Worm (Caenorhabditis elegans) whole organism, late embryonic: ENCODE results near the gene str-207.

Experiments used
- C08G9.2 ChIP-seq: sonication (generic microtip); optimal IDR thresholded peaks from 2 replicates; lab custom pipeline; 2016; ENCODE audit warnings: mild to moderate bottlenecking, missing genetic modification characterization, moderate library complexity, missing compliant biosample characterization
- C38D4.7 ChIP-seq: fragments of 200-800 bp; sonication (Bioruptor generic); optimal IDR thresholded peaks from 2 replicates; lab custom pipeline; 2018; ENCODE audit warnings: mild to moderate bottlenecking, missing genetic modification characterization, moderate library complexity, missing compliant biosample characterization
- ama-1 ChIP-seq: fragments of 150-350 bp; optimal IDR thresholded peaks from 2 replicates; lab custom pipeline; 2014
- ceh-14 ChIP-seq: sonication (generic microtip); optimal IDR thresholded peaks from 2 replicates; lab custom pipeline; 2016; ENCODE audit warnings: missing genotype, missing genetic modification characterization, missing compliant biosample characterization
- ceh-18 ChIP-seq: sonication (generic microtip); optimal IDR thresholded peaks from 2 replicates; lab custom pipeline; 2016; ENCODE audit warnings: missing genetic modification characterization, missing compliant biosample characterization
- ceh-19 ChIP-seq: fragments of 200-800 bp; sonication (Bioruptor generic); optimal IDR thresholded peaks from 2 replicates; lab custom pipeline; 2018; ENCODE audit warnings: mild to moderate bottlenecking, missing genetic modification characterization, missing compliant biosample characterization
- ceh-2 ChIP-seq: sonication (generic microtip); optimal IDR thresholded peaks from 2 replicates; lab custom pipeline; 2016; ENCODE audit warnings: missing genotype, missing genetic modification characterization, missing compliant biosample characterization
- ceh-22 ChIP-seq: sonication (generic microtip); optimal IDR thresholded peaks from 2 replicates; lab custom pipeline; 2017; ENCODE audit warnings: missing biosample characterization, missing genetic modification characterization
- ceh-24 ChIP-seq: sonication (generic microtip); optimal IDR thresholded peaks from 2 replicates; lab custom pipeline; 2016; ENCODE audit warnings: mild to moderate bottlenecking, missing genetic modification characterization, missing compliant biosample characterization
- ceh-30 ChIP-seq: fragments of 150-350 bp; optimal IDR thresholded peaks from 2 replicates; lab custom pipeline; 2014; ENCODE audit warnings: missing biosample characterization, missing genetic modification characterization
- ceh-31 ChIP-seq: sonication (generic microtip); optimal IDR thresholded peaks from 2 replicates; lab custom pipeline; 2016; ENCODE audit warnings: missing genetic modification characterization, missing compliant biosample characterization
- ceh-48 ChIP-seq: sonication (generic microtip); optimal IDR thresholded peaks from 2 replicates; lab custom pipeline; 2016; ENCODE audit warnings: missing genetic modification characterization, inconsistent platforms, missing compliant biosample characterization
- che-1 ChIP-seq: sonication (generic microtip); optimal IDR thresholded peaks from 2 replicates; lab custom pipeline; 2016; ENCODE audit warnings: mild to moderate bottlenecking, missing genetic modification characterization, missing compliant biosample characterization
- dmd-4 ChIP-seq: sonication (generic microtip); optimal IDR thresholded peaks from 2 replicates; lab custom pipeline; 2016; ENCODE audit warnings: borderline replicate concordance, missing genetic modification characterization, missing compliant biosample characterization
- elt-4 ChIP-seq: sonication (generic microtip); optimal IDR thresholded peaks from 2 replicates; lab custom pipeline; 2016; ENCODE audit warnings: missing genetic modification characterization, missing compliant biosample characterization
- ets-4 ChIP-seq: sonication (generic microtip); optimal IDR thresholded peaks from 2 replicates; lab custom pipeline; 2016; ENCODE audit warnings: missing genetic modification characterization, missing compliant biosample characterization
- eyg-1 ChIP-seq: sonication (generic microtip); optimal IDR thresholded peaks from 2 replicates; lab custom pipeline; 2016; ENCODE audit warnings: missing genotype, missing genetic modification characterization, missing compliant biosample characterization
- fax-1 ChIP-seq: sonication (generic microtip); optimal IDR thresholded peaks from 2 replicates; lab custom pipeline; 2016; ENCODE audit warnings: missing genotype, missing genetic modification characterization, missing compliant biosample characterization
- gmeb-2 ChIP-seq: sonication (generic microtip); optimal IDR thresholded peaks from 2 replicates; lab custom pipeline; 2016; ENCODE audit warnings: missing genetic modification characterization, inconsistent platforms, missing compliant biosample characterization
- hlh-15 ChIP-seq: sonication (generic microtip); optimal IDR thresholded peaks from 2 replicates; lab custom pipeline; 2016; ENCODE audit warnings: missing genetic modification characterization, missing compliant biosample characterization
- hlh-30 ChIP-seq: sonication (generic microtip); optimal IDR thresholded peaks from 2 replicates; lab custom pipeline; 2017; ENCODE audit warnings: antibody characterized with exemption, missing genetic modification characterization, missing compliant biosample characterization; ENCODE audit not compliant: insufficient read depth
- hlh-6 ChIP-seq: sonication (generic microtip); optimal IDR thresholded peaks from 2 replicates; lab custom pipeline; 2016; ENCODE audit warnings: missing genotype, missing genetic modification characterization, missing compliant biosample characterization
- lin-11 ChIP-seq: fragments of 200-800 bp; sonication (Bioruptor generic); optimal IDR thresholded peaks from 2 replicates; lab custom pipeline; 2018; ENCODE audit warnings: mild to moderate bottlenecking, missing genetic modification characterization, missing compliant biosample characterization
- mec-3 ChIP-seq: sonication (generic microtip); optimal IDR thresholded peaks from 2 replicates; lab custom pipeline; 2016; ENCODE audit warnings: borderline replicate concordance, missing genetic modification characterization, missing compliant biosample characterization
- nhr-11 ChIP-seq: fragments of 150-350 bp; optimal IDR thresholded peaks from 2 replicates; lab custom pipeline; 2014; ENCODE audit warnings: missing biosample characterization, missing genetic modification characterization
- npax-4 ChIP-seq: sonication (generic microtip); optimal IDR thresholded peaks from 2 replicates; lab custom pipeline; 2016; ENCODE audit warnings: missing genetic modification characterization, missing compliant biosample characterization
- pat-9 ChIP-seq: fragments of 200-800 bp; sonication (Bioruptor generic); optimal IDR thresholded peaks from 2 replicates; lab custom pipeline; 2018; ENCODE audit warnings: mild to moderate bottlenecking, missing genetic modification characterization, moderate library complexity, missing compliant biosample characterization
- ref-2 ChIP-seq: sonication (generic microtip); optimal IDR thresholded peaks from 2 replicates; lab custom pipeline; 2016; ENCODE audit warnings: missing genetic modification characterization, missing compliant biosample characterization
- sox-2 ChIP-seq: fragments of 200-800 bp; sonication (Bioruptor generic); IDR thresholded peaks from 2 replicates; pipeline ENCODE4 v1.3.6; 2022; ENCODE audit warnings: missing genetic modification reagents, missing genetic modification characterization, missing compliant biosample characterization
- sox-4 ChIP-seq: sonication (generic microtip); optimal IDR thresholded peaks from 2 replicates; lab custom pipeline; 2017; ENCODE audit warnings: mild to moderate bottlenecking, missing genetic modification characterization, inconsistent platforms, missing compliant biosample characterization
- tbx-2 ChIP-seq: sonication (generic microtip); optimal IDR thresholded peaks from 2 replicates; lab custom pipeline; 2016; ENCODE audit warnings: missing genetic modification characterization, missing compliant biosample characterization
- unc-55 ChIP-seq: sonication (generic microtip); optimal IDR thresholded peaks from 2 replicates; lab custom pipeline; 2017; ENCODE audit warnings: missing biosample characterization, missing genetic modification reagents, missing genetic modification characterization

The str-207 gene

DNA sequence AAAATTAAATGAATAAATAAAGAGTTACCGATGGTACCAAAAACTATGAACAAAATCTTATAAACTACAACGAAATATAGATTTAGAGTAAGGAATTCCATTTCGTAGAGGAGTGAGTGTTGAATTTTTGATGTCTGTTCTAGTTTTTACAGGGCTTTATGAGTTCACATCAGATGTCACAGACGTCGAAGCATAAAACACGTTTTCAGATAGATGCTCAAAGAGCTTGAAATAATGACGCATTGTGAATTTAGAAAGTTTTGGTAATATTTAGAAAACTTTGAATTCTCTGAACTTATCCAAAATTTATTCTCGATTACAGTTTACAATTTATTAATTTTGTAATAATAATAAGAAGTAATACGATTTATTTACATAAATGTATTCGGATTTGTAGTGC, 21.4 kb downstream of the str-207 start, which contains the start of gene srsx-9:
TSS of gene srsx-9 (minus strand) at position 101 of the 400 bp plus-strand sequence.
- TF ChIP-seq hlh-15 (tag; lab: Kevin White, UChicago) (no peak), nhr-11 (tag; lab: Kevin White, UChicago) (no peak), ceh-30 (tag; lab: Kevin White, UChicago) (no peak)

DNA sequence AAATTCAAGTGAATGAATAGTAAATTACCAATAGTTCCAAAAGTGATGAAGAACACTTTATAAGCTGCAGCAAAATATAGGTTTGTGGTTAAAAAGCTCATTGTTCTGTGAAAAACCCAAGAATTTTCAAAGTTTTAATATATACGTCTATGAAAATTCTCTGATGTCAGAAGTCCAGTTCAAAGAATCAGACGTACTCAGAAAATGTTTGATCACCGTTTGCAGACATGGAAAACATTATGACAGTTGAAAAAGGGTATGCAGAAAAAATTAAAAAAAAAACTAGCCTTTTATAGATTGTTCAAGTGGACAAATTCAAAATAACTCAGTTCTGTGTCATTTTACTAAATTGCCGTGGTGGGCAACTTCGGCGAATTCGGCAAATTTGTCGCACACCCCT, 23.1 kb downstream of the str-207 start, which contains the start of gene srsx-10:
TSS of gene srsx-10 (minus strand) at position 101 of the 400 bp plus-strand sequence.
- TF ChIP-seq fax-1 (tag; lab: Kevin White, UChicago) (no peak), eyg-1 (tag; lab: Kevin White, UChicago) (no peak)

DNA sequence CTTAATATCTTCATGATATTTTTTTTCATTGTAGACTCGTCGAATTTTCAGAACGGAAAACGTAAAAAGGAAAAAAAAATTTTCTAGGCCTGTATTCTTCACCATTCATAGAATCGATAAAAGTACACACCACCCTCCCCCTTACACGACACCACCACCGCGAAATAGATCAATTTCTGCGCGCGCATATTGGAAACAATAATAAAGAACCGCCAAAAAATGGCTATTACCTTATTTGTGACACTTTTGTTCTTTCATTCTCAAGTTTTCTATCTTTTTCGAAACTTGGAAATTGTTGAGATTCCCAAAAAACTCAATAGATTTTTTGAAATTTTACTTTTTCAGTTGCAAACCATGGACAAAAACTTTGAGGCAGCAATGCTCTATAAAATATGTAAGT, 23.6 kb downstream of the str-207 start, which contains the start of gene F26G5.1:
TSS of gene F26G5.1 (plus strand) at position 339 of the 400 bp plus-strand sequence.
- TF ChIP-seq elt-4 (tag; lab: Kevin White, UChicago), result no peak
- TF ChIP-seq, all 69 proteins: peak for 0

DNA sequence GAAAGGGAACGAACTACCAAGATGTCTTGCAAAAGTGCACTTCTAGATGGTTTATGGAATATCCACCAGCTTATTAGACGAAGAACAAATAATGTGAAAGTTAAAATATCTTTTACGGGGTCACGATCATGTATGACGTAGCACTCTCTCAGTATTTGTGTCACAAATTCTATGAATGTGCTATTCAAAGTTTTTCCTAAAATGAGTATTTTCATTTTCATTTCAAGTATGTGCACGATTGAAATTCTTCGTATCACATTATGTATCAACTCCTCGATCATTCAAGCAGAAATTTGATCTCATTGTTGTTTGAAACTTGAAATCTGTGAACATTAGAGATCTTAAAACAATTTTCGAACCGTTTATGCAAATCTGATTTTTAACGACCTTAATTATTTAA, 26.0 kb downstream of the str-207 start:
- TF ChIP-seq nhr-11 (tag; lab: Kevin White, UChicago) (no peak), elt-4 (tag; lab: Kevin White, UChicago) (no peak), ceh-48 (tag; lab: Kevin White, UChicago) (no peak), sox-4 (no peak), mec-3 (tag; lab: Kevin White, UChicago) (no peak)

DNA sequence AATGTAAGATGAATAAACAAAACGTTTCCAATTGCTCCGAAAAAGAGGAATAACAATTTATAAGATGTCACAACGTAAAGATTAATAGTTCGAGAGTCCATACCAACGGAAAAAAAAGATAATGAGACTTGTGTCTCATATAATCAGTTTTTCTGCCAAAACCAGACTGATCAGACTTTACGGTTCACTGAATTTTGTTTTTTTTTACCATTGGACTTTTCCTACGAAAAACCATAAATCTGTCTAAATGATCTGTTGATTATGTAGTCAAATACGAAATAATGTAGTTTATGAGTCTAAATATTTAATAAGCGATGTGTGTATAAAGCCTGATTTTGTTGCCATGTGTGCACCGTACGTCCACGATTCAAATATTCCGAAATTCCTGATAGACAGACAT, 27.5 kb downstream of the str-207 start, which contains the start of gene srsx-11:
TSS of gene srsx-11 (minus strand) at position 101 of the 400 bp plus-strand sequence.
- TF ChIP-seq ceh-22 (tag; lab: Kevin White, UChicago), result no peak
- TF ChIP-seq pat-9 (tag; lab: Kevin White, UChicago), result no peak
- TF ChIP-seq C38D4.7, result no peak
- TF ChIP-seq elt-4 (tag; lab: Kevin White, UChicago), result no peak
- no peak for TF ChIP-seq ama-1 (lab: Kevin White, UChicago)
- no peak for TF ChIP-seq unc-55 (GFP tag; lab: Kevin White, UChicago)
- no peak for TF ChIP-seq sox-4
- TF ChIP-seq ceh-30 (tag; lab: Kevin White, UChicago), result no peak
- no peak for TF ChIP-seq lin-11 (tag; lab: Kevin White, UChicago)
- no peak for TF ChIP-seq C08G9.2
- TF ChIP-seq nhr-11 (tag; lab: Kevin White, UChicago), result no peak
- TF ChIP-seq hlh-15 (tag; lab: Kevin White, UChicago), result no peak
- TF ChIP-seq ceh-2 (tag; lab: Kevin White, UChicago), result no peak
- TF ChIP-seq mec-3 (tag; lab: Kevin White, UChicago), result no peak
- TF ChIP-seq npax-4, result no peak
- no peak for TF ChIP-seq ceh-31 (tag; lab: Kevin White, UChicago)
- no peak for TF ChIP-seq ceh-19 (GFP tag; lab: Kevin White, UChicago)
- TF ChIP-seq ets-4 (tag; lab: Kevin White, UChicago), result no peak
- TF ChIP-seq dmd-4, result no peak

DNA sequence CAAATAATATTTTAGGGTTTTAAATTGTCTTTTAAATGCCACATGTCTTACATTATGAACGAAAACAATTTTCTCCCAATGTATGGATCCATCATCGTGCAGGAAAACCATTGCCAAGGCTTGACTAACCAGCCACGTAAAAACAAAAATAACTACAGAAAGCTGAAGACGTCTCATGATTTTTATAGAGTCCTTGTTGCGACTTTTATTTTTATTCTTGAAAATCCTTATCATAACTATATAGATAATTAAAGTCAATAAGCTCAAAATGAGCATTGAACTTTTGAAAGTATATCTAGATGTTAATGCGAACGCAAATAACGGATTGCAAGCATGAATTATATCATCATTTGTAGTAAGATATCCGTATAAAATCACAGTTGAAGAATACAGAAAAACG, 28.6 kb downstream of the str-207 start:
- no peak for TF ChIP-seq ref-2
- TF ChIP-seq ets-4 (tag; lab: Kevin White, UChicago), result no peak
- TF ChIP-seq ceh-14, result no peak
- no peak for TF ChIP-seq pat-9 (tag; lab: Kevin White, UChicago)
- TF ChIP-seq tbx-2 (tag; lab: Kevin White, UChicago), result no peak
- no peak for TF ChIP-seq gmeb-2
- no peak for TF ChIP-seq hlh-30 (tag; lab: Kevin White, UChicago)
- TF ChIP-seq hlh-15 (tag; lab: Kevin White, UChicago), result no peak
- no peak for TF ChIP-seq hlh-6 (tag; lab: Kevin White, UChicago)
- no peak for TF ChIP-seq ceh-31 (tag; lab: Kevin White, UChicago)
- no peak for TF ChIP-seq sox-2
- TF ChIP-seq ama-1 (lab: Kevin White, UChicago), result no peak
- no peak for TF ChIP-seq ceh-18 (tag; lab: Kevin White, UChicago)
- no peak for TF ChIP-seq ceh-24
- no peak for TF ChIP-seq che-1 (tag; lab: Kevin White, UChicago)
